Worm (Caenorhabditis elegans) whole organism, L2 larva: ENCODE measurements around the gene C04F6.9.

Experiments used
- Y55F3AM.14 ChIP-seq: fragments of 200-800 bp; sonication (Bioruptor generic); optimal IDR thresholded peaks from 2 replicates; lab custom pipeline; 2018; ENCODE audit warnings: mild to moderate bottlenecking, missing genetic modification characterization, missing compliant biosample characterization
- ama-1 ChIP-seq: fragments of 150-350 bp; optimal IDR thresholded peaks from 2 replicates; lab custom pipeline; 2018; ENCODE audit warnings: inconsistent platforms
- blmp-1 ChIP-seq: sonication (generic microtip); optimal IDR thresholded peaks from 2 replicates; lab custom pipeline; 2017; ENCODE audit warnings: missing genetic modification characterization, mild to moderate bottlenecking, missing compliant biosample characterization, antibody characterized with exemption, moderate library complexity; ENCODE audit not compliant: insufficient read depth
- ceh-82 ChIP-seq: fragments of 150-350 bp; optimal IDR thresholded peaks from 2 replicates; lab custom pipeline; 2014; ENCODE audit warnings: missing biosample characterization, missing genetic modification characterization
- elt-3 ChIP-seq: sonication (generic microtip); optimal IDR thresholded peaks from 2 replicates; lab custom pipeline; 2017; ENCODE audit warnings: missing biosample characterization, missing genetic modification characterization
- lsy-2 ChIP-seq, 2 experiments: fragments of 150-350 bp in 1 of 2; sonication (generic microtip) in 1 of 2; optimal IDR thresholded peaks; 2 replicates each; lab custom pipeline; 2014 to 2017; ENCODE audit warnings: missing biosample characterization in 2 of 2, missing genetic modification characterization in 2 of 2
- nhr-10 ChIP-seq: sonication (generic microtip); optimal IDR thresholded peaks from 2 replicates; lab custom pipeline; 2017; ENCODE audit warnings: missing biosample characterization, missing genetic modification characterization
- nhr-11 ChIP-seq: fragments of 150-350 bp; optimal IDR thresholded peaks from 2 replicates; lab custom pipeline; 2014; ENCODE audit warnings: missing biosample characterization, missing genetic modification characterization
- nhr-12 ChIP-seq: fragments of 150-350 bp; optimal IDR thresholded peaks from 2 replicates; lab custom pipeline; 2014; ENCODE audit warnings: missing biosample characterization, missing genetic modification characterization
- nhr-237 ChIP-seq: fragments of 150-350 bp; optimal IDR thresholded peaks from 2 replicates; lab custom pipeline; 2014; ENCODE audit warnings: missing biosample characterization, missing genetic modification characterization
- nhr-25 ChIP-seq: fragments of 150-350 bp; sonication (generic microtip); optimal IDR thresholded peaks from 3 replicates; lab custom pipeline; 2014; ENCODE audit warnings: missing biosample characterization, missing genetic modification characterization
- ztf-1 ChIP-seq: fragments of 200-800 bp; sonication (Bioruptor generic); conservative IDR thresholded peaks from 2 replicates; pipeline ENCODE4 v1.3.6; 2022; ENCODE audit warnings: missing genetic modification characterization, missing compliant biosample characterization
- ztf-11 ChIP-seq: sonication (generic microtip); optimal IDR thresholded peaks from 2 replicates; lab custom pipeline; 2017; ENCODE audit warnings: missing biosample characterization, missing genetic modification characterization
- ztf-4 ChIP-seq: fragments of 150-350 bp; optimal IDR thresholded peaks from 2 replicates; lab custom pipeline; 2014; ENCODE audit warnings: missing biosample characterization, missing genetic modification characterization

DNA sequence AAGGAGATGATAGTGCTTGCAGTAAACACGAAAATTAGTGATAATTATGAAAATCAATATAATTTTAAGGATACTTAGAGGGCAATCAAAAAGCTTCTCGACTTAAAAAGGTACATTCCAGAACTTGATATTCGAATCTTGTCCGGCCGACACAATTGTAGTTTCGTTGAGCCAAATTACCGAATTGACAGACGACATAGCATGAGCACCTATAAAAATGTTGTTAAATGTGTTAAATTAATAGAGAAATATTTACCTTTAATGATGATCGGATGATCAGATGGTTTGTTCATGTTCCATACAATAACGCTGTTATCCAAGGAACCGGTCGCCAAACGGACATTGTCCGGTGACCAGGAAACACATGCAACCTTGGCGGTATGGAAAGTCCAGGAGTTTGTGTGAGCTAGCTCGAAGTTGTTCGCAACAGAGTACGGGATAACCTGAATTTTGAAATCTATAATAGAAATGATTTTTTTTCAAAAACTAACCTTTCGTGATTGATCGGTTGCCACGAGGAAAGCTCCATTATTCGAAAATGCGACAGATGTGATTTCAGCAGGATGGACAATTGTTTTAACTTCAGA, 7.0 kb downstream of the C04F6.9 start:
- TF ChIP-seq ztf-11 (no peak), blmp-1 (tag; lab: Kevin White, UChicago) (no peak), Y55F3AM.14 (GFP tag; lab: Kevin White, UChicago) (no peak), nhr-237 (tag; lab: Kevin White, UChicago) (no peak), nhr-25 (tag; lab: Kevin White, UChicago) (no peak), ztf-4 (tag; lab: Kevin White, UChicago) (no peak), nhr-12 (tag; lab: Kevin White, UChicago) (no peak), ztf-1 (GFP tag; lab: Robert Waterston, UW) (no peak), elt-3 (tag; lab: Kevin White, UChicago) (no peak), lsy-2 (tag; optimal IDR thresholded peaks at IDR 0.05; lab: Kevin White, UChicago) (no peak), ama-1 (lab: Kevin White, UChicago) (no peak), ceh-82 (tag; lab: Kevin White, UChicago) (no peak), nhr-11 (tag; lab: Kevin White, UChicago) (no peak), nhr-10 (tag; lab: Kevin White, UChicago) (no peak)
